Worm (Caenorhabditis elegans) whole organism, young adult: ENCODE data around the gene srh-207.

Experiments
- F33H1.4 ChIP-seq: fragments of 200-800 bp; sonication (Bioruptor generic); IDR thresholded peaks from 2 replicates; pipeline ENCODE4 v1.3.6; 2022; ENCODE audit warnings: missing genetic modification reagents, missing genetic modification characterization, missing compliant biosample characterization
- F52B5.7 ChIP-seq: sonication (generic microtip); optimal IDR thresholded peaks from 2 replicates; lab custom pipeline; 2016; ENCODE audit warnings: mild to moderate bottlenecking, missing genetic modification characterization, missing compliant biosample characterization
- Y79H2A.3 ChIP-seq: fragments of 200-800 bp; sonication (Bioruptor generic); conservative IDR thresholded peaks from 2 replicates; pipeline ENCODE4 v1.3.6; 2022; ENCODE audit warnings: missing genetic modification reagents, missing genetic modification characterization, missing compliant biosample characterization
- ama-1 ChIP-seq, 3 experiments: fragments of 150-350 bp in 1 of 3; sonication (generic microtip) in 2 of 3; optimal IDR thresholded peaks; 2 replicates each; lab custom pipeline; 2014 to 2018; ENCODE audit warnings: missing biosample characterization in 2 of 3, missing genetic modification characterization in 2 of 3, missing genetic modification reagents in 2 of 3
- aptf-2 ChIP-seq: fragments of 200-800 bp; sonication (Bioruptor generic); conservative IDR thresholded peaks from 2 replicates; pipeline ENCODE4 v1.3.6; 2022; ENCODE audit warnings: missing genetic modification reagents, missing genetic modification characterization, missing compliant biosample characterization
- dpl-1 ChIP-seq: fragments of 150-350 bp; optimal IDR thresholded peaks from 2 replicates; lab custom pipeline; 2014; ENCODE audit warnings: missing biosample characterization, missing genetic modification reagents, missing genetic modification characterization
- hlh-12 ChIP-seq: sonication (generic microtip); optimal IDR thresholded peaks from 2 replicates; lab custom pipeline; 2016; ENCODE audit warnings: missing genetic modification characterization, missing compliant biosample characterization
- lin-54 ChIP-seq: fragments of 200-800 bp; sonication (Bioruptor generic); optimal IDR thresholded peaks from 2 replicates; lab custom pipeline; 2018; ENCODE audit warnings: mild to moderate bottlenecking, missing genetic modification characterization, missing compliant biosample characterization
- mxl-1 ChIP-seq: sonication (generic microtip); optimal IDR thresholded peaks from 2 replicates; lab custom pipeline; 2016; ENCODE audit warnings: missing genetic modification characterization, missing compliant biosample characterization
- nhr-120 ChIP-seq: fragments of 200-800 bp; sonication (Bioruptor generic); IDR thresholded peaks from 2 replicates; pipeline ENCODE4 v1.3.6; 2022; ENCODE audit warnings: missing genetic modification characterization, missing compliant biosample characterization
- unc-62 ChIP-seq: fragments of 150-350 bp; optimal IDR thresholded peaks from 2 replicates; lab custom pipeline; 2014; ENCODE audit warnings: missing biosample characterization, missing genetic modification reagents, missing genetic modification characterization
- ztf-22 ChIP-seq: fragments of 200-800 bp; sonication (Bioruptor generic); optimal IDR thresholded peaks from 2 replicates; lab custom pipeline; 2018; ENCODE audit warnings: mild to moderate bottlenecking, missing genetic modification characterization, moderate library complexity, missing compliant biosample characterization

ce11 chrV:18371028-18371427, 39.0 kb downstream of the srh-207 start:
- TF ChIP-seq ama-1 (optimal IDR thresholded peaks at IDR 0.05; lab: Kevin White, UChicago) (no peak), ama-1 (GFP tag; optimal IDR thresholded peaks at IDR 0.05; lab: Kevin White, UChicago) (no peak), nhr-120 (GFP tag; lab: Robert Waterston, UW) (no peak), mxl-1 (tag; lab: Kevin White, UChicago) (no peak), hlh-12 (tag; lab: Kevin White, UChicago) (no peak), unc-62 (GFP tag; lab: Kevin White, UChicago) (no peak), ztf-22 (GFP tag; lab: Kevin White, UChicago) (no peak), lin-54 (GFP tag; lab: Kevin White, UChicago) (no peak), Y79H2A.3 (GFP tag; lab: Robert Waterston, UW) (no peak), aptf-2 (GFP tag; lab: Robert Waterston, UW) (no peak), dpl-1 (no peak), F52B5.7 (tag; lab: Kevin White, UChicago) (no peak), F33H1.4 (GFP tag; lab: Robert Waterston, UW) (no peak)
